Fruit fly (Drosophila melanogaster) whole organism: ENCODE data around the gene amx.

ENCODE experiments used
- EcR ChIP-seq, 2 experiments: fragments of >200 bp; optimal IDR thresholded peaks; 2 replicates each; lab custom pipeline; 2017; ENCODE audit warnings: missing biosample characterization in 2 of 2, missing genetic modification characterization in 2 of 2, missing genetic modification reagents in 2 of 2
- pan ChIP-seq: fragments of >200 bp; optimal IDR thresholded peaks from 2 replicates; lab custom pipeline; 2017
- usp ChIP-seq: fragments of >200 bp; optimal IDR thresholded peaks from 2 replicates; lab custom pipeline; 2017; ENCODE audit warnings: missing biosample characterization, missing genetic modification characterization, mixed read lengths

dm6 chrX:9225137-9225536 lies 22.0 kb downstream of the amx start, which contains the start of gene CG15370:
- TF ChIP-seq EcR (GFP tag; optimal IDR thresholded peaks at IDR 0.05; lab: Kevin White, UChicago): no peak
- TF ChIP-seq pan: no peak
- TF ChIP-seq usp: no peak
